Fruit fly (Drosophila melanogaster): ENCODE data around the gene CG14995.

- no peak for TF ChIP-seq psq (optimal IDR thresholded peaks at IDR 0.05)
- TF ChIP-seq CG8478 (optimal IDR thresholded peaks at IDR 0.05), result no peak
- no peak for TF ChIP-seq EcR (GFP tag; optimal IDR thresholded peaks at IDR 0.05)
- TF ChIP-seq Dll (optimal IDR thresholded peaks at IDR 0.05), result no peak
Measured at dm6 chr3L:4116490-4117367, 13.7 kb upstream of the CG14995 start.

All from whole organism.